Worm (Caenorhabditis elegans) whole organism, L4 larva: ENCODE data around the gene lon-3.

Experiments
- T26A8.4 ChIP-seq: fragments of 200-800 bp; sonication (Bioruptor generic); IDR thresholded peaks from 2 replicates; pipeline ENCODE4 v1.3.6; 2022; ENCODE audit warnings: missing genetic modification characterization, missing compliant biosample characterization
- Y105C5A.15 ChIP-seq: fragments of 200-800 bp; sonication (Bioruptor generic); IDR thresholded peaks from 2 replicates; pipeline ENCODE4 v1.3.6; 2022; ENCODE audit warnings: missing genetic modification characterization, missing compliant biosample characterization
- Y48G9A.11 ChIP-seq: fragments of 200-800 bp; sonication (Bioruptor generic); IDR thresholded peaks from 2 replicates; pipeline ENCODE4 v1.3.6; 2022; ENCODE audit warnings: missing genetic modification reagents, missing genetic modification characterization, missing compliant biosample characterization
- ZK337.2 ChIP-seq: fragments of 200-800 bp; sonication (Bioruptor generic); IDR thresholded peaks from 2 replicates; pipeline ENCODE4 v1.3.6; 2022; ENCODE audit warnings: missing genetic modification reagents, missing genetic modification characterization, missing compliant biosample characterization
- aha-1 ChIP-seq: fragments of 150-350 bp; peaks from one replicate; lab custom pipeline; 2014; ENCODE audit warnings: missing biosample characterization, missing genetic modification characterization
- ama-1 ChIP-seq: fragments of 150-350 bp; optimal IDR thresholded peaks from 2 replicates; lab custom pipeline; 2014; ENCODE audit warnings: inconsistent platforms, mixed read lengths
- ceh-20 ChIP-seq: fragments of 200-800 bp; sonication (Bioruptor generic); IDR thresholded peaks from 2 replicates; pipeline ENCODE4 v1.3.6; 2022; ENCODE audit warnings: missing genetic modification reagents, missing genetic modification characterization, missing compliant biosample characterization
- ceh-32 ChIP-seq: sonication (generic microtip); optimal IDR thresholded peaks from 2 replicates; lab custom pipeline; 2016; ENCODE audit warnings: mild to moderate bottlenecking, missing genetic modification characterization, missing compliant biosample characterization; ENCODE audit not compliant: poor library complexity
- ceh-44 ChIP-seq: fragments of 200-800 bp; sonication (Bioruptor generic); IDR thresholded peaks from 2 replicates; pipeline ENCODE4 v1.3.6; 2022; ENCODE audit warnings: missing genetic modification reagents, missing genetic modification characterization, missing compliant biosample characterization
- ces-1 ChIP-seq: fragments of 150-350 bp; sonication (generic microtip); optimal IDR thresholded peaks from 4 replicates; lab custom pipeline; 2014; ENCODE audit warnings: missing biosample characterization, missing genetic modification reagents, missing genetic modification characterization
- daf-8 ChIP-seq: fragments of 200-800 bp; sonication (Bioruptor generic); IDR thresholded peaks from 2 replicates; pipeline ENCODE4 v1.3.6; 2022; ENCODE audit warnings: missing genetic modification characterization, missing compliant biosample characterization
- dmd-8 ChIP-seq: fragments of 200-800 bp; sonication (Bioruptor generic); IDR thresholded peaks from 2 replicates; pipeline ENCODE4 v1.3.6; 2022; ENCODE audit warnings: missing genetic modification characterization, missing compliant biosample characterization
- dpl-1 ChIP-seq: fragments of 150-350 bp; optimal IDR thresholded peaks from 2 replicates; lab custom pipeline; 2014; ENCODE audit warnings: missing biosample characterization, missing genetic modification reagents, missing genetic modification characterization
- duxl-1 ChIP-seq: sonication (generic microtip); optimal IDR thresholded peaks from 2 replicates; lab custom pipeline; 2016; ENCODE audit warnings: mild to moderate bottlenecking, missing genetic modification characterization, moderate library complexity, missing compliant biosample characterization; ENCODE audit not compliant: poor library complexity
- gei-8 ChIP-seq: fragments of 200-800 bp; sonication (Bioruptor generic); optimal IDR thresholded peaks from 2 replicates; lab custom pipeline; 2018; ENCODE audit warnings: mild to moderate bottlenecking, missing genetic modification characterization, missing compliant biosample characterization
- hif-1 ChIP-seq, 2 experiments: sonication (generic microtip); optimal IDR thresholded peaks; 2 replicates each; lab custom pipeline; 2016 to 2017; ENCODE audit warnings: missing compliant biosample characterization in 2 of 2, missing genetic modification characterization in 2 of 2, missing genetic modification reagents in 2 of 2, missing genotype in 2 of 2, mild to moderate bottlenecking in 1 of 2
- hlh-11 ChIP-seq: fragments of 200-800 bp; sonication (Bioruptor generic); optimal IDR thresholded peaks from 2 replicates; lab custom pipeline; 2018; ENCODE audit warnings: mild to moderate bottlenecking, missing genetic modification characterization, missing compliant biosample characterization
- jun-1 ChIP-seq: fragments of 150-350 bp; optimal IDR thresholded peaks from 2 replicates; lab custom pipeline; 2014; ENCODE audit warnings: missing biosample characterization, missing genetic modification reagents, missing genetic modification characterization
- lim-7 ChIP-seq: fragments of 200-800 bp; sonication (Bioruptor generic); IDR thresholded peaks from 2 replicates; pipeline ENCODE4 v1.3.6; 2022; ENCODE audit warnings: missing genetic modification characterization, missing compliant biosample characterization
- lin-1 ChIP-seq: fragments of 200-800 bp; sonication (Bioruptor generic); IDR thresholded peaks from 2 replicates; pipeline ENCODE4 v1.3.6; 2022; ENCODE audit warnings: missing genetic modification reagents, missing genetic modification characterization, missing compliant biosample characterization
- lin-13 ChIP-seq: fragments of 150-350 bp; optimal IDR thresholded peaks from 2 replicates; lab custom pipeline; 2014; ENCODE audit warnings: missing biosample characterization, missing genetic modification reagents, missing genetic modification characterization
- lin-15B ChIP-seq: fragments of 150-350 bp; sonication (generic microtip); optimal IDR thresholded peaks from 3 replicates; lab custom pipeline; 2014; ENCODE audit warnings: missing biosample characterization, missing genetic modification characterization
- lsy-2 ChIP-seq, 2 experiments: fragments of 150-350 bp in 1 of 2; sonication (generic microtip) in 1 of 2; optimal IDR thresholded peaks; 2 replicates each; lab custom pipeline; 2014 to 2017; ENCODE audit warnings: missing biosample characterization in 2 of 2, missing genetic modification characterization in 2 of 2
- madf-5 ChIP-seq, 2 experiments: fragments of 200-800 bp; sonication (Bioruptor generic); IDR thresholded peaks; 2 replicates each; pipeline ENCODE4 v1.3.6; 2022; ENCODE audit warnings: missing compliant biosample characterization in 2 of 2, missing genetic modification characterization in 2 of 2
- madf-9 ChIP-seq: fragments of 200-800 bp; sonication (Bioruptor generic); conservative IDR thresholded peaks from 2 replicates; pipeline ENCODE4 v1.3.6; 2022; ENCODE audit warnings: missing genetic modification reagents, missing genetic modification characterization, missing compliant biosample characterization
- mdl-1 ChIP-seq, 2 experiments: fragments of 150-350 bp in 1 of 2; sonication (generic microtip) in 1 of 2; optimal IDR thresholded peaks; 2 replicates each; lab custom pipeline; 2014 to 2017; ENCODE audit warnings: missing biosample characterization in 2 of 2, missing genetic modification characterization in 2 of 2
- mxl-2 ChIP-seq: fragments of 200-800 bp; sonication (Bioruptor generic); conservative IDR thresholded peaks from 2 replicates; pipeline ENCODE4 v1.3.6; 2022; ENCODE audit warnings: missing genetic modification reagents, missing genetic modification characterization, missing compliant biosample characterization
- nhr-111 ChIP-seq: fragments of 200-800 bp; sonication (Bioruptor generic); optimal IDR thresholded peaks from 2 replicates; lab custom pipeline; 2018; ENCODE audit warnings: mild to moderate bottlenecking, missing genetic modification characterization, missing compliant biosample characterization
- nhr-41 ChIP-seq: fragments of 200-800 bp; sonication (Bioruptor generic); IDR thresholded peaks from 2 replicates; pipeline ENCODE4 v1.3.6; 2022; ENCODE audit warnings: missing genetic modification reagents, missing genetic modification characterization, missing compliant biosample characterization
- nhr-76 ChIP-seq: fragments of 150-350 bp; optimal IDR thresholded peaks from 2 replicates; lab custom pipeline; 2014; ENCODE audit warnings: missing biosample characterization, missing genetic modification characterization
- nhr-77 ChIP-seq: fragments of 150-350 bp; optimal IDR thresholded peaks from 2 replicates; lab custom pipeline; 2014; ENCODE audit warnings: missing biosample characterization, missing genetic modification characterization
- php-3 ChIP-seq: fragments of 200-800 bp; sonication (Bioruptor generic); IDR thresholded peaks from 2 replicates; pipeline ENCODE4 v1.3.6; 2022; ENCODE audit warnings: missing genetic modification reagents, missing genetic modification characterization, missing compliant biosample characterization
- saeg-2 ChIP-seq: fragments of 200-800 bp; sonication (Bioruptor generic); IDR thresholded peaks from 2 replicates; pipeline ENCODE4 v1.3.6; 2022; ENCODE audit warnings: missing genetic modification reagents, missing genetic modification characterization, missing compliant biosample characterization
- set-16 ChIP-seq: fragments of 200-800 bp; sonication (Bioruptor generic); IDR thresholded peaks from 2 replicates; pipeline ENCODE4 v1.3.6; 2022; ENCODE audit warnings: missing genetic modification reagents, missing genetic modification characterization, missing compliant biosample characterization
- skn-1 ChIP-seq: fragments of 150-350 bp; optimal IDR thresholded peaks from 2 replicates; lab custom pipeline; 2014; ENCODE audit warnings: missing biosample characterization, missing genetic modification characterization
- tag-97 ChIP-seq: fragments of 200-800 bp; sonication (Bioruptor generic); IDR thresholded peaks from 2 replicates; pipeline ENCODE4 v1.3.6; 2022; ENCODE audit warnings: missing genetic modification characterization, missing compliant biosample characterization
- tra-1 ChIP-seq: fragments of 200-800 bp; sonication (Bioruptor generic); IDR thresholded peaks from 2 replicates; pipeline ENCODE4 v1.3.6; 2022; ENCODE audit warnings: missing genetic modification reagents, missing genetic modification characterization, missing compliant biosample characterization
- unc-39 ChIP-seq: sonication (generic microtip); optimal IDR thresholded peaks from 2 replicates; lab custom pipeline; 2017; ENCODE audit warnings: missing biosample characterization, missing genetic modification characterization
- unc-62 ChIP-seq, 3 experiments: fragments of 150-350 bp in 1 of 3; sonication (generic microtip); optimal IDR thresholded peaks in 2 of 3; peaks in 1 of 3; 1 replicate in 1 of 3; 2 replicates in 2 of 3; lab custom pipeline; 2014 to 2017; ENCODE audit warnings: missing biosample characterization in 3 of 3, missing genetic modification characterization in 3 of 3, missing genetic modification reagents in 3 of 3, missing genotype in 1 of 3
- vab-7 ChIP-seq: fragments of 200-800 bp; sonication (Bioruptor generic); IDR thresholded peaks from 2 replicates; pipeline ENCODE4 v1.3.6; 2022; ENCODE audit warnings: missing genetic modification reagents, missing genetic modification characterization, missing compliant biosample characterization
- zfp-2 ChIP-seq: sonication (generic microtip); optimal IDR thresholded peaks from 2 replicates; lab custom pipeline; 2016; ENCODE audit warnings: mild to moderate bottlenecking, missing genetic modification characterization, missing compliant biosample characterization

Gene lon-3

DNA sequence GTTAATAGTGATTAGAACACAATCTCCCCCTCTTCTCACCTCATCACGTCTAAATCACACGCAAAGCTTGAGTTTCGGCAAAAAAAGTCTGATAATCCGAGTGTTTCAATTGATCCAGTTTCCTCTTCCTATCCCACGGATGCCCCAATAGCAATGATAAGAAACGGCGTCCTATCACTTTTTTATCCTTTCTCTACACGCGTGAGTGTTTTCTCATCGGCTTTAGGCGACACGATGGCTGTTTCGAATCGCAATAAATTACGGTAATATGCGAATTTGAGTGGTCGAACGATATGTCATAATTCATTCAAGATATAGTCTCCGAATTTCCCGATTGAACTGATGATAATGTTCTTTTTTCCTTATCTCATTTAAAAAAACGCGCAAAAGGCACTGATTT lies 1.0 kb upstream of the lon-3 start (continued):
- 0 out of 2 replicates have a peak, but pooled peaks have one; percentile 14 for TF ChIP-seq php-3 (GFP tag; lab: Robert Waterston, UW)
- no peak for TF ChIP-seq ceh-20 (GFP tag; lab: Robert Waterston, UW)
- TF ChIP-seq T26A8.4 (GFP tag; lab: Robert Waterston, UW): no peak
- no peak for TF ChIP-seq mxl-2 (GFP tag; lab: Robert Waterston, UW)
- no peak for TF ChIP-seq nhr-111 (GFP tag; lab: Kevin White, UChicago)
- peak; percentile 72 for TF ChIP-seq hlh-11
- TF ChIP-seq daf-8 (GFP tag; lab: Robert Waterston, UW): no peak
- TF ChIP-seq duxl-1 (tag; lab: Kevin White, UChicago): no peak
- no peak for TF ChIP-seq nhr-77 (tag; lab: Kevin White, UChicago)
- TF ChIP-seq madf-9 (GFP tag; lab: Robert Waterston, UW): no peak
- no peak for TF ChIP-seq ZK337.2
- no peak for TF ChIP-seq tag-97 (GFP tag; lab: Robert Waterston, UW)
- TF ChIP-seq hif-1 (tag; optimal IDR thresholded peaks at IDR 0.05; lab: Kevin White, UChicago): no peak
- no peak for TF ChIP-seq lim-7 (GFP tag; lab: Robert Waterston, UW)
- TF ChIP-seq ama-1: no peak
- peak in 1 of 2 experiments; percentile 4 for TF ChIP-seq lsy-2 (tag; optimal IDR thresholded peaks at IDR 0.05; lab: Kevin White, UChicago)
- no peak for TF ChIP-seq ceh-32
- TF ChIP-seq, all 104 proteins: peak for 8

DNA sequence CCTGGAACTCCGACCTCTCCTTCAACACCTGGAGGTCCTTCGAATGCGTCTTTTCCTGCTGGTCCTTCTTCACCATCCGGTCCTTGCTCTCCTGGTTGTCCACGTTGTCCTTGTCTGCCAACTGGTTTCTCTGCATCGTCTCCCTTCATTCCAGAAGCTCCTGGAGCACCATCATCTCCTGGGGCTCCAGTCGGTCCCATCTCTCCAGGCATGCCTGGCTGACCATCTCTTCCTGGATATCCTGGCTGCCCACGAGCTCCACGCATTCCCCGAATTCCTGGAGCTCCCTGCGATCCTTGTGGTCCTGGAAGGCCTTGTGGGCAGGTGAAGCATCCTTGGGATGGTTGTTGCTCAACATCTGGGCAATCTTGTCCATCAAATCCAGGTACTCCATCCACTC lies 697 bp downstream of the lon-3 start:
- TF ChIP-seq dmd-8 (GFP tag; lab: Robert Waterston, UW) (0 out of 2 replicates have a peak, but pooled peaks have one; percentile 11), nhr-76 (no peak), dpl-1 (GFP tag; lab: Kevin White, UChicago) (no peak), aha-1 (tag; lab: Kevin White, UChicago) (peak; percentile 25), set-16 (GFP tag; lab: Robert Waterston, UW) (peak; percentile 88), mdl-1 (tag; optimal IDR thresholded peaks at IDR 0.05; lab: Kevin White, UChicago) (no peak), unc-62 (GFP tag; optimal IDR thresholded peaks at IDR 0.05 in 1 of 2; lab: Kevin White, UChicago) (peak in 1 of 2 experiments; percentile 61), unc-62 (tag; optimal IDR thresholded peaks at IDR 0.05; lab: Kevin White, UChicago) (no peak)
- TF ChIP-seq, all 104 proteins: peak for 4

DNA sequence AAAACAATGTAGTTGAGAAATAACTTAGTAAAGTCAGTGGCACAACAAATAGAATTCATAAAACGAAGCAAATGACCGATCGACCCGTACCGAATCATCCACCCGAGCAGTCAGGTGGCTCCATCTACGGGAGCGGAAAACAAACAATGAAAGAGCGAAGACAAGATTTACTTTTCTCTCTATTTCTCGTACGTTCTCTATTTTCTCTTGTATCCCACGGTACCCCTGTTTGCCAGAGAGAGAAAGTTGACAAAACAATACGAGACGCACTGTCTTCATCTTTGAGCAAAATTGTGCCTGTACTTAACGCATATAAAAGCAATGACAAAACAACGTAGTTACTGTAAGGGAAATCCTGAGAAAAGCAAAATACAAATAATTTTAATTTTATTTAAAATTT lies 1.8 kb downstream of the lon-3 start:
- TF ChIP-seq ces-1: no peak
- no peak for TF ChIP-seq zfp-2 (tag; lab: Kevin White, UChicago)
- no peak for TF ChIP-seq ceh-20 (GFP tag; lab: Robert Waterston, UW)
- no peak for TF ChIP-seq hlh-11
- TF ChIP-seq lin-13 (GFP tag; lab: Kevin White, UChicago): no peak
- no peak for TF ChIP-seq set-16 (GFP tag; lab: Robert Waterston, UW)
- TF ChIP-seq saeg-2 (GFP tag; lab: Robert Waterston, UW): no peak

DNA sequence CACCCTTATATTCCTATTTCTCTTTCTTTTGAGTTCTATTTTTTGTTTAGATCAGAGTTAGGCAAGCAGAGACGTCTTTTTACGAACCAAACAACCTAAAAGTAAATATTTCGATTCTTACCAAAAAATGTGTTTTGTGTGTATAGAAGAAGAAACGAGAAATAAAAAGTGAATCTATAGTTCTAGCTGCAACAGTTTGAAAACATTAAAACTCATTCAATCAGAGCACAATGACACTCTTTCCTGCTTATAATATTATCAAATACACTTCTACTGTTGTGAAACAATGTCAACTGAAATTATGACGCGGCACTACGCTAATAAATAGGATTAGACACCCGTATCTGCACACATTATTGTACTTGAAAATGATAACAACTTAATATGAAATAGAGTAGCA lies 2.6 kb downstream of the lon-3 start, which contains the start of gene ZK836.3:
Gene ZK836.3 (minus strand): TSS at position 101 of the 400 bp plus-strand sequence.
- TF ChIP-seq ceh-32 (no peak), saeg-2 (GFP tag; lab: Robert Waterston, UW) (no peak), Y105C5A.15 (no peak), lin-15B (tag; lab: Kevin White, UChicago) (no peak), vab-7 (GFP tag; lab: Robert Waterston, UW) (no peak), Y48G9A.11 (GFP tag; lab: Robert Waterston, UW) (no peak), nhr-41 (GFP tag; lab: Robert Waterston, UW) (no peak), madf-5 (GFP tag; IDR thresholded peaks at IDR 0.05; lab: Robert Waterston, UW) (no peak), lin-1 (no peak), ceh-44 (GFP tag; lab: Robert Waterston, UW) (no peak), unc-39 (tag; lab: Kevin White, UChicago) (no peak), tra-1 (GFP tag; lab: Robert Waterston, UW) (no peak), jun-1 (tag; lab: Kevin White, UChicago) (no peak), hif-1 (tag; optimal IDR thresholded peaks at IDR 0.05; lab: Kevin White, UChicago) (no peak), skn-1 (tag; lab: Kevin White, UChicago) (no peak), gei-8 (GFP tag; lab: Kevin White, UChicago) (no peak)
